Worm (Caenorhabditis elegans) whole organism, L1 larva: ENCODE data around the gene C10E2.1.

Source experiments
- Y116A8C.19 ChIP-seq: sonication (generic microtip); optimal IDR thresholded peaks from 2 replicates; lab custom pipeline; 2016; ENCODE audit warnings: missing compliant biosample characterization, missing genetic modification characterization, borderline replicate concordance
- ama-1 ChIP-seq: fragments of 150-350 bp; optimal IDR thresholded peaks from 2 replicates; lab custom pipeline; 2014
- irx-1 ChIP-seq: sonication (generic microtip); optimal IDR thresholded peaks from 2 replicates; lab custom pipeline; 2016; ENCODE audit warnings: missing genetic modification characterization, missing compliant biosample characterization
- nhr-237 ChIP-seq: fragments of 150-350 bp; optimal IDR thresholded peaks from 2 replicates; lab custom pipeline; 2014; ENCODE audit warnings: missing biosample characterization, missing genetic modification characterization
- nhr-76 ChIP-seq: sonication (generic microtip); optimal IDR thresholded peaks from 2 replicates; lab custom pipeline; 2017; ENCODE audit warnings: missing biosample characterization, missing genetic modification characterization
- unc-62 ChIP-seq: fragments of 150-350 bp; optimal IDR thresholded peaks from 2 replicates; lab custom pipeline; 2014; ENCODE audit warnings: missing biosample characterization, missing genetic modification reagents, missing genetic modification characterization
- unc-98 ChIP-seq: fragments of 200-800 bp; sonication (Bioruptor generic); IDR thresholded peaks from 2 replicates; pipeline ENCODE4 v1.3.6; 2022; ENCODE audit warnings: missing genetic modification characterization, missing compliant biosample characterization

ce11 chrX:16782797-16783259 lies 20.2 kb downstream of the C10E2.1 start, which contains the start of gene T01C8.3:
- TF ChIP-seq unc-98 (GFP tag; lab: Robert Waterston, UW) (no peak), nhr-76 (tag; lab: Kevin White, UChicago) (no peak), unc-62 (GFP tag; lab: Kevin White, UChicago) (no peak), ama-1 (no peak), irx-1 (tag; lab: Kevin White, UChicago) (no peak), nhr-237 (tag; lab: Kevin White, UChicago) (no peak), Y116A8C.19 (tag; lab: Kevin White, UChicago) (no peak)
